Fruit fly (Drosophila melanogaster): ENCODE measurements around the gene Ntf-2.

The Ntf-2 gene

dm6 chrX:21041825-21042224 lies 6.6 kb downstream of the Ntf-2 start, which contains the start of gene Mgstl:
TSS of gene Mgstl (plus strand) at chrX:21042125.
- TF ChIP-seq Sp1 (GFP tag; optimal IDR thresholded peaks at IDR 0.05) (no peak), usp (GFP tag; optimal IDR thresholded peaks at IDR 0.05) (no peak), CG32264 (GFP tag; optimal IDR thresholded peaks at IDR 0.05) (no peak), Mio (GFP tag; optimal IDR thresholded peaks at IDR 0.05) (no peak), psq (GFP tag; optimal IDR thresholded peaks at IDR 0.05) (no peak), dmrt93B (GFP tag; optimal IDR thresholded peaks at IDR 0.05) (no peak), sv (GFP tag; optimal IDR thresholded peaks at IDR 0.05) (no peak), Hr78 (GFP tag; optimal IDR thresholded peaks at IDR 0.05) (no peak), woc (GFP tag; optimal IDR thresholded peaks at IDR 0.05) (no peak), HLH106 (tag; optimal IDR thresholded peaks at IDR 0.05) (no peak), lola (GFP tag; optimal IDR thresholded peaks at IDR 0.05) (no peak), sage (GFP tag; optimal IDR thresholded peaks at IDR 0.05) (no peak), foxo (GFP tag; optimal IDR thresholded peaks at IDR 0.05) (no peak), Vsx2 (GFP tag; optimal IDR thresholded peaks at IDR 0.05; ENCODE audit: partially characterized antibody) (no peak), CrebA (GFP tag; optimal IDR thresholded peaks at IDR 0.05; ENCODE audit: borderline replicate concordance) (no peak), br (GFP tag; optimal IDR thresholded peaks at IDR 0.05) (no peak)

DNA sequence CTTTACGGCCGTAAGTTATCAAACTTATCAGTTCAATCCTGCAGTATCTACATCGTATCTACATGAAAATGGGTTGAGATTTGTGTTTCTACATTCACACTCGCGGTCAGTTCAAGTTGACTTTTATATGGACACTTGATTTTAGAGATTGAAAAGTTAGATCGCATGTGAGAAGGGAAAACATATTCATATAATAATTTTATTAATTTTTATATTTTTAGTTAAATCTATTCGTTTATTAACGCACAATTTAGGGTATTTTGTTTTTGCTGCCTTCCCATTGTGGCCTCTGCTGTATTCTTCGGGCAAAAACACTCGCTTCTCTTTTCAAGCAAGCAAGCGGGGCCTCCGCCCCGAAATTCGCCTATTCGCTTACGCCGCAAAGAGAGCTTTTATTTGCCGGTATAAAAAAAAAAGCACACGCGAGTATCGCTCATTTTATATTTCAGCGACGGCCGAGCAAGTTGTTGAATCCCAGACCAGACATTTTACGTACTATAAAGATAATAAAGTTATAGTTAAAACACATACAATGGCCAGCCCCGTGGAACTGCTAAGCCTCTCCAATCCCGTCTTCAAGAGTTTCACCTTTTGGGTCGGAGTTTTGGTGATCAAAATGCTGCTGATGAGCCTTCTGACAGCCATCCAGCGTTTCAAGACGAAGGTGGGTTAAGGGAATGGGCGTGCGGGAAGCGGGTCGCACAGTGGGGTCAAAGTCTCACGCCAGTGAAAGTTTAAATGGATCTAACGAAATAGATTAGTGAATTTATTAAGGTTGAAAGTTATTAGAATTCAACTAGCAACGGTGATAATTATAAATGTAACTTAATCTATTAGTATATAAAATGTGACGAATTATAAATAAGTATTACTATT lies 7.6 kb downstream of the Ntf-2 start:
- no peak for TF ChIP-seq Myc (optimal IDR thresholded peaks at IDR 0.05)
- TF ChIP-seq usp (GFP tag; optimal IDR thresholded peaks at IDR 0.05), result no peak
- no peak for TF ChIP-seq N (GFP tag; optimal IDR thresholded peaks at IDR 0.05)
- peak; percentile 75 for TF ChIP-seq psq (GFP tag; optimal IDR thresholded peaks at IDR 0.05)
- TF ChIP-seq brk (GFP tag; optimal IDR thresholded peaks at IDR 0.05), result peak; percentile 71
- TF ChIP-seq CrebA (GFP tag; optimal IDR thresholded peaks at IDR 0.05; ENCODE audit: borderline replicate concordance), result no peak
- no peak for TF ChIP-seq Hr83 (GFP tag; optimal IDR thresholded peaks at IDR 0.05; ENCODE audit: poor library complexity, severe bottlenecking)
- peak; percentile 86 for TF ChIP-seq Sp1 (GFP tag; optimal IDR thresholded peaks at IDR 0.05)
- no peak for TF ChIP-seq Hr78 (GFP tag; optimal IDR thresholded peaks at IDR 0.05)
- TF ChIP-seq Abd-B (GFP tag; optimal IDR thresholded peaks at IDR 0.05), result no peak
- TF ChIP-seq OdsH (GFP tag; optimal IDR thresholded peaks at IDR 0.05), result peak; percentile 78
- TF ChIP-seq sv (GFP tag; optimal IDR thresholded peaks at IDR 0.05), result peak; percentile 52
- no peak for TF ChIP-seq tai (GFP tag; optimal IDR thresholded peaks at IDR 0.05)
- TF ChIP-seq dl (GFP tag; optimal IDR thresholded peaks at IDR 0.05; ENCODE audit: insufficient read depth in 1 of 2, partially characterized antibody in 2 of 2), result no peak
- TF ChIP-seq GATAd (GFP tag; optimal IDR thresholded peaks at IDR 0.05), result no peak
- peak; percentile 50 for TF ChIP-seq br (GFP tag; optimal IDR thresholded peaks at IDR 0.05)
- TF ChIP-seq dsf (GFP tag; optimal IDR thresholded peaks at IDR 0.05; ENCODE audit: borderline replicate concordance), result no peak
- TF ChIP-seq Rel (GFP tag; optimal IDR thresholded peaks at IDR 0.05), result no peak
- TF ChIP-seq Rel (tag; optimal IDR thresholded peaks at IDR 0.05), result peak; percentile 76
- TF ChIP-seq Hnf4 (GFP tag; optimal IDR thresholded peaks at IDR 0.05), result peak; percentile 69
- no peak for TF ChIP-seq pan (optimal IDR thresholded peaks at IDR 0.05)
- TF ChIP-seq Jra (GFP tag; optimal IDR thresholded peaks at IDR 0.05), result no peak
- no peak for TF ChIP-seq Mio (GFP tag; optimal IDR thresholded peaks at IDR 0.05)
- peak; percentile 40 for TF ChIP-seq ey (GFP tag; optimal IDR thresholded peaks at IDR 0.05)
- no peak for TF ChIP-seq Dif (GFP tag; optimal IDR thresholded peaks at IDR 0.05; ENCODE audit: partially characterized antibody)
- TF ChIP-seq CG9705 (GFP tag; optimal IDR thresholded peaks at IDR 0.05), result peak; percentile 79
- TF ChIP-seq foxo (GFP tag; optimal IDR thresholded peaks at IDR 0.05), result peak in 1 of 2 experiments; percentile 81
- TF ChIP-seq HLH106 (tag; optimal IDR thresholded peaks at IDR 0.05), result peak; percentile 92
- peak; percentile 72 for TF ChIP-seq dmrt93B (GFP tag; optimal IDR thresholded peaks at IDR 0.05)
- no peak for TF ChIP-seq jim (GFP tag; optimal IDR thresholded peaks at IDR 0.05)
- TF ChIP-seq CG32264 (GFP tag; optimal IDR thresholded peaks at IDR 0.05), result no peak
- TF ChIP-seq woc (GFP tag; optimal IDR thresholded peaks at IDR 0.05), result peak; percentile 57
- peak; percentile 82 for TF ChIP-seq h (GFP tag; optimal IDR thresholded peaks at IDR 0.05)
- TF ChIP-seq Vsx2 (GFP tag; optimal IDR thresholded peaks at IDR 0.05; ENCODE audit: partially characterized antibody), result no peak
- TF ChIP-seq rgr (GFP tag; optimal IDR thresholded peaks at IDR 0.05), result peak; percentile 84
- peak; percentile 72 for TF ChIP-seq fru (GFP tag; optimal IDR thresholded peaks at IDR 0.05)
- peak; percentile 57 for TF ChIP-seq sage (GFP tag; optimal IDR thresholded peaks at IDR 0.05)
- no peak for TF ChIP-seq Dfd (GFP tag; optimal IDR thresholded peaks at IDR 0.05)
- no peak for TF ChIP-seq lola (GFP tag; optimal IDR thresholded peaks at IDR 0.05)

Measured in whole organism, wandering third instar larva.